Fruit fly (Drosophila melanogaster) S2 (cell line): ENCODE data around the gene CG1637.

ENCODE experiments used
- CG8478 ChIP-seq: fragments of >200 bp; optimal IDR thresholded peaks from 2 replicates; lab custom pipeline; 2018
- CTCF ChIP-seq, 2 experiments: fragments of >200 bp; optimal IDR thresholded peaks; 2 replicates each; lab custom pipeline; 2018

The CG1637 gene

dm6 chrX:10889955-10890617 is 12.4 kb upstream of the CG1637 start:
- TF ChIP-seq CG8478 (no peak), CTCF (optimal IDR thresholded peaks at IDR 0.05; lab: Kevin White, UChicago) (no peak)

DNA sequence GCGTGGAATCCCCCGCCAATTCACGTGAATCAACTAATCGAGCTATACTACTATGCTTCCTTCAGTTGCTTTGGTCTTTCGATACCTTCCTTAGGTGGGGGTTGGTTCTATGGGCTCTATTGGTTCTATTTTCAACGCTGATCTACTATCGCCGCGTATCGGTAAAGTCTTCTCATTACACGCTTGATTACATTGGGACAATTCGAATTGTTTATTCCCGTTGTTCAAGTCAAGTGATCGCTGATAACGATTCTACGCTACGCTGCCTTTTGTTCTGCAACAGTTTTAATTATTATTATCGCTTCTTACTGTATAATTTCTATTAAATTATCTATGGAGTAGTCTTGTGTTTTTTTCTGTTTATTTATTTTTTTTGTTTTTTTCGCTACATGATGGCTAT is 9.9 kb upstream of the CG1637 start:
- TF ChIP-seq CG8478 (no peak), CTCF (optimal IDR thresholded peaks at IDR 0.05; lab: Kevin White, UChicago) (no peak)

DNA sequence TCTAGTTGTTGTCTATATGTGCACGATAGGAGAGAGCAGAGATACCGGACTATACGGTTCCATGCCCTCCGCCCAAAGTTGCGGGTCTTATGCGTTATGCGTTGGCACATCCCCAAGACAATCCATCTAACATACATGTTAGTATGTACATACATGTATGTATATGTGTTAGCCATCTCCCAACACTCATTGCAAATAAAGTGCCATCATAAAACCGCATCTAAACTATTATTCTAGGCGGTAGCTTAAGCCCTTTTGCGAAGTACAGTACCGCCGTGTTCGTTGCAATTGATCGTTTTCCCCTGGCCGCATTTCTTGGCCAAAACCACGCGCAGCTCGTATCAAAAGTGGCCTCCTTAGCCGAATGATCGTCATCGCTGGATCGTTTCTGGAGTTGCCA is 8.7 kb upstream of the CG1637 start:
- TF ChIP-seq CG8478 (no peak), CTCF (optimal IDR thresholded peaks at IDR 0.05; lab: Kevin White, UChicago) (no peak)

DNA sequence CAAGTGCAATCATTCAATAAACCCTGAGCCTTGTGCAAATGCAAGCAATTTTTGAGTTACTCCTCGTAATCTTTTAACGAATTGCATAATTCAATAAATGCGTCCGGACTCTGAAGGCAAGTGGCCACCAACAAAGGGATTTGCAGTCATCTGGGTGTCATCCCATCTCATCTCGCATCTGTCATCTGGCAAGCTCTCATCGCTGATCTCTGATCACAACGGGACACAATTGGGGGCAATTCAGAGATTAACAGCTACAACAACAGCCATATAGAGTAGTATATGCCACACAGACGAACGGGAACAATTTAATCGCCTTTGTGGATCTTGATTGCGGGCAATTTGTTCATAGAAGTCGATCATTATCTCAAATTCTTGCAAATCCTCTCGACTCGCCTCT is 6.0 kb upstream of the CG1637 start:
- TF ChIP-seq CTCF (optimal IDR thresholded peaks at IDR 0.05; lab: Kevin White, UChicago), result no peak
- no peak for TF ChIP-seq CG8478

DNA sequence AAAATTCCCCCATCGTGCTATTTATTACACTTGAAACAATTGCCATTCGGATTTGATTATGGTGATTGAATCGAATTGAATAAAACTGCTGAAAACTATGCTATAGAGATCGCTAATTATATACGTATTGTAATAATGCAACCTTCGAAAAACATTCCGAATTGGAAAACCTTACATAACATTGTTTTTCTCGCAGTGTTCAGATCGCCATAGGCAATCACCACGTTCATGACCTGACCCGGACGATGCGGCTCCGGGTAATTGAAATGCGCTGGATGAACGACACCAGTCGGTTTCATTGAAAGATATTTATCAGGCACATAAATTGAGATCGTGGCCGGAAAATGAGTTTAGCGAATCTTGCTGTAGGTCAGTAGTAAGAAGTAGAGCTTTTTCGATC is 5.1 kb upstream of the CG1637 start:
- TF ChIP-seq CG8478 (no peak), CTCF (optimal IDR thresholded peaks at IDR 0.05; lab: Kevin White, UChicago) (no peak)

dm6 chrX:10876451-10876850 is 1.2 kb downstream of the CG1637 start:
- TF ChIP-seq CG8478, result no peak
- TF ChIP-seq CTCF (optimal IDR thresholded peaks at IDR 0.05; lab: Kevin White, UChicago), result no peak

dm6 chrX:10869045-10869444 is 8.6 kb downstream of the CG1637 start, which contains the start of gene CG2157:
CG2157 (plus strand) TSS chrX:10869284.
- TF ChIP-seq CG8478, result no peak
- no peak for TF ChIP-seq CTCF (optimal IDR thresholded peaks at IDR 0.05; lab: Kevin White, UChicago)

dm6 chrX:10867692-10868091 is 10.0 kb downstream of the CG1637 start:
- TF ChIP-seq CG8478, result no peak
- TF ChIP-seq CTCF (optimal IDR thresholded peaks at IDR 0.05; lab: Kevin White, UChicago), result no peak

- TF ChIP-seq CG8478 (no peak), CTCF (optimal IDR thresholded peaks at IDR 0.05; lab: Kevin White, UChicago) (peak in 1 of 2 experiments; percentile 14)
These were observed 11.9 kb downstream of the CG1637 start for dm6 chrX:10865580-10866331.

DNA sequence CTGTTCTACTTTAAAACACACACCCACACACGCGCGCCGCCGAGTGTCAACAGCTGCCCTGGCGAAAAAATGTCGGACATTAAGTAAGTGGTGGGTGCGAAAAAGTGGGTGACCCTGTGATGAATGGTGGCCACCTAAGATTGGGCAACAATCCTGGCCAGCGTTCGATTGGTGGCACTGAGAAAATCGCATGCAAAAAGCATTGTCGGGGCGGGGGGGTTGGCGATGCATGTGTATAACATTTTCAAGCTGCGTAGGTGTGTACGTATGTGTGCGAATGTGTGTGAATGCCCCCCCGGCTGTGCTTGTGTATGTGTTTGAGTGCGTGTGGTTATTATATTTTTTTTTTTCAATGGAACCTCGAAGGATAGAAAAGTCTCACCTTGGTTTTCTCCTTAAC is 19.8 kb downstream of the CG1637 start:
- TF ChIP-seq CTCF (optimal IDR thresholded peaks at IDR 0.05; lab: Kevin White, UChicago) (no peak), CG8478 (no peak)

DNA sequence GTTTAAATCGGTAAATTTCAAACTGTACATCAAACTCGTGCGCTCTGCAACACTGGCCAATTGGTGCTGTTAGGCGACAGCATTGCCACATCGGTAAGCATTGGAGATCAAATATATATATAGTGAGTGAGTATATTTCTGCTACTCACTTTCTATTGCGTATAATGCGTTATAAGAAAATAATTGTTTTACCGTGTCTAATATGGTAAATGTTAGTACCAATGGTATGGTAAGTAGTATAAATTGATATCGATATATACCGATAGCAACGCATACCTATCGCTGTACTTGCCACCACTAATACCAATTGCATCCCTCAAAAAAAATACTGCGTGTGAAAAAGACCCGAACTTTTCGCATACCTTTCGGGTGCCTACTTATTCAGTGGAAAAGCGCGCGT is 20.3 kb downstream of the CG1637 start, which contains the start of the genes sofe and CG2186:
TSS of gene sofe (minus strand) at position 38 of the 400 bp plus-strand sequence.
TSS of gene CG2186 (plus strand) at position 280 of the 400 bp plus-strand sequence.
- TF ChIP-seq CTCF (optimal IDR thresholded peaks at IDR 0.05; lab: Kevin White, UChicago), result peak in 1 of 2 experiments; percentile 23
- TF ChIP-seq CG8478, result no peak

dm6 chrX:10854686-10855085 is 23.0 kb downstream of the CG1637 start, which contains the start of gene feo:
feo (minus strand) TSS chrX:10854869.
- TF ChIP-seq CTCF (optimal IDR thresholded peaks at IDR 0.05; lab: Kevin White, UChicago) (peak in 1 of 2 experiments; percentile 25), CG8478 (no peak)

dm6 chrX:10848565-10848964 is 29.1 kb downstream of the CG1637 start, which contains the start of gene CG2202:
CG2202 (plus strand) TSS chrX:10848757.
- TF ChIP-seq CG8478, result no peak
- no peak for TF ChIP-seq CTCF (optimal IDR thresholded peaks at IDR 0.05; lab: Kevin White, UChicago)

DNA sequence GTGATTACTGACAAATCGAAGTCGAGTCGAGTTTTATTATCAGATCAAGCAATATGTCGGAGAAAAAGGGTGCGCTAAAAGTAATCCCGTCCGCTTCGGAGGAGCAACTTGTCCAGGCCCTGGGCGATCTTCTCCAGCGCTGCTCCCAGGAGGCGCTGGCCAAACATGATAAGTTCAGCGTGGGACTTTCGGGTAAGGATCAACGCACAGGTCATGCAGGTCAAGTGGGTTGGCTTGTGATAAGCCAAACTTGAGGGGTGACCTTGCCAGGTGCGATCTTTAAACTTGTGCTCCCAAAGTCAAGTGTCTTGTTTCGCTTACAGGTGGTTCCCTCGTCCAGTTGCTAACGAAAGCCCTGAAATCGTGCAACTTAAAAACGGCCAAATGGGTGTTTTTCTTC is 30.2 kb downstream of the CG1637 start:
- TF ChIP-seq CTCF (optimal IDR thresholded peaks at IDR 0.05; lab: Kevin White, UChicago), result no peak
- TF ChIP-seq CG8478, result no peak

- no peak for TF ChIP-seq CG8478
- no peak for TF ChIP-seq CTCF (optimal IDR thresholded peaks at IDR 0.05; lab: Kevin White, UChicago)
These were observed 30.5 kb downstream of the CG1637 start, which contains the start of gene Pgls for dm6 chrX:10847436-10847446. Pgls (plus strand) TSS chrX:10847438.

- TF ChIP-seq CG8478, result no peak
- TF ChIP-seq CTCF (optimal IDR thresholded peaks at IDR 0.05; lab: Kevin White, UChicago), result no peak
These were observed 30.7 kb downstream of the CG1637 start, which contains the start of gene sbr for dm6 chrX:10846972-10847435. sbr (minus strand) TSS chrX:10847092.

dm6 chrX:10845256-10845655 is 32.4 kb downstream of the CG1637 start:
- TF ChIP-seq CG8478 (no peak), CTCF (optimal IDR thresholded peaks at IDR 0.05; lab: Kevin White, UChicago) (no peak)
